Fruit fly (Drosophila melanogaster) whole organism, embryonic: Measurements from ENCODE around the gene raw.

Experiments
- Atf3 ChIP-seq: fragments of 200-800 bp; sonication (Bioruptor generic); optimal IDR thresholded peaks from 3 replicates; lab custom pipeline; 2016; ENCODE audit warnings: missing biosample characterization, missing genetic modification characterization
- Awh ChIP-seq: fragments of 200-800 bp; sonication (Bioruptor generic); IDR thresholded peaks from 2 replicates; pipeline ENCODE4, ENCODE4 v1.3.6; 2022; ENCODE audit warnings: missing biosample characterization, missing genetic modification characterization
- CG10462 ChIP-seq: fragments of 200-800 bp; sonication (Bioruptor generic); optimal IDR thresholded peaks from 2 replicates; lab custom pipeline; 2016; ENCODE audit warnings: missing biosample characterization, missing genetic modification characterization
- CG6791 ChIP-seq: fragments of 200-800 bp; sonication (Bioruptor generic); IDR thresholded peaks from 3 replicates; pipeline ENCODE4 v1.3.6; 2022; ENCODE audit warnings: missing biosample characterization, missing genetic modification characterization; ENCODE audit not compliant: partially characterized antibody
- bab2 ChIP-seq: fragments of 200-800 bp; sonication (Bioruptor generic); optimal IDR thresholded peaks from 2 replicates; lab custom pipeline; 2016; ENCODE audit warnings: missing biosample characterization, missing genetic modification characterization
- psq ChIP-seq: fragments of 200-800 bp; sonication (Bioruptor generic); optimal IDR thresholded peaks from 2 replicates; lab custom pipeline; 2017; ENCODE audit warnings: missing biosample characterization, missing genetic modification characterization

DNA sequence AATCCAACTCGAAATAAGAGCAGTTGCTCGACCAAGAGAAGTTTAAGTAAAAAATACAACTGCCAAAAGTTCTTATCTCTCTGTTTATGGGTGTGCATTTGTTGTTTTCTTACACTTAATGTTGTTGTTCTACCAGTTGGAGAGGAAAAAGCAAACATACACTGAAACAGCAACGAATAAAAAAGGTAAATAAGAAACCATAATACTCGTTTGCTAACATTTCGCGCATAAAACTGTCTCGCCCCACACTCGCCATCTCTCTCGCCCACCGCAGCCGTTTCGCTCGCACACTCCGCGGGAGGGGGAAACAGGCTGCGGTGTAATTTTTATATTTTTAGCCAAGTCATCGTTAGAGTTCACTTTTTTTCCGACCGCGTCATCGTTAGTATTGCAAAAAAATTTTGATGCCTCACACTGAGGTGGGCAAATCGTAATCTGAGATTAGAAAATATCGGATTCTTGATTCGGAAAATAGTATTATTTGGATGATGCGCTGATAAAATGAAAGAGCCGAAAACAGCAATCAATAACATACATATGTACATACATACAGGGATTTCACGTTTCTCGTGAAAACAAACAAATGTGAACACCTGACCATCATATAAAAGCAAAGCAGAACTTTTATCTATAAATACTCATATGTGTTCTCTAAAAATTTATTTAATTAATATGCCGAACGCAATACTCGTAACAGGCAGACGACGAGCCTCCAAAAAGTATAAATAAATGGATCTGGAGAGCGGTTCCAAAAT, 47.9 kb downstream of the raw start:
- TF ChIP-seq psq (GFP tag; lab: Kevin White, UChicago): no peak
- TF ChIP-seq CG6791 (GFP tag; lab: Robert Waterston, UW): no peak
- TF ChIP-seq Atf3: no peak
- no peak for TF ChIP-seq Awh (GFP tag; lab: Robert Waterston, UW)
- TF ChIP-seq bab2 (GFP tag; lab: Kevin White, UChicago): peak; percentile 47
- TF ChIP-seq CG10462 (GFP tag; lab: Kevin White, UChicago): no peak
